Worm (Caenorhabditis elegans): ENCODE measurements around the gene cut-4.
A peak's percentile ranks its signal among the peaks of the same experiment; 100 is the strongest.

Gene cut-4

ce11 chrII:10389038-10389437, 46.9 kb upstream of the cut-4 start:
- TF ChIP-seq zag-1 (tag; optimal IDR thresholded peaks at IDR 0.05) (no peak), ztf-1 (GFP tag; conservative IDR thresholded peaks at IDR 0.05) (no peak), nhr-6 (tag; optimal IDR thresholded peaks at IDR 0.05) (peak; percentile 67), ceh-82 (tag; optimal IDR thresholded peaks at IDR 0.05) (no peak), nhr-10 (tag; optimal IDR thresholded peaks at IDR 0.05) (no peak), snpc-4 (tag; optimal IDR thresholded peaks at IDR 0.05) (peak; percentile 17), crh-2 (tag; optimal IDR thresholded peaks at IDR 0.05) (peak; percentile 74), fos-1 (tag; optimal IDR thresholded peaks at IDR 0.05) (peak; percentile 71), sem-4 (tag; optimal IDR thresholded peaks at IDR 0.05) (peak; percentile 39), unc-39 (tag; optimal IDR thresholded peaks at IDR 0.05) (no peak), mdl-1 (tag; optimal IDR thresholded peaks at IDR 0.05) (peak; percentile 55 to 58), ceh-16 (tag; optimal IDR thresholded peaks at IDR 0.05) (no peak), nhr-77 (tag; optimal IDR thresholded peaks at IDR 0.05) (no peak), ztf-4 (tag; optimal IDR thresholded peaks at IDR 0.05) (no peak), sma-9 (GFP tag; optimal IDR thresholded peaks at IDR 0.05) (peak; percentile 89), sma-9 (tag; optimal IDR thresholded peaks at IDR 0.05) (no peak), dmd-4 (tag; optimal IDR thresholded peaks at IDR 0.05) (no peak), mbf-1 (tag; optimal IDR thresholded peaks at IDR 0.05) (no peak), ztf-11 (tag; optimal IDR thresholded peaks at IDR 0.05) (no peak), unc-55 (GFP tag; optimal IDR thresholded peaks at IDR 0.05) (no peak), egl-27 (tag; optimal IDR thresholded peaks at IDR 0.05) (no peak), peb-1 (tag; optimal IDR thresholded peaks at IDR 0.05) (no peak), Y55F3AM.14 (GFP tag; optimal IDR thresholded peaks at IDR 0.05) (peak; percentile 34), alr-1 (tag; optimal IDR thresholded peaks at IDR 0.05) (no peak), C34F6.9 (tag; optimal IDR thresholded peaks at IDR 0.05) (peak; percentile 39), mab-5 (tag; optimal IDR thresholded peaks at IDR 0.05) (no peak), nhr-12 (tag; optimal IDR thresholded peaks at IDR 0.05) (no peak), lsy-2 (tag; optimal IDR thresholded peaks at IDR 0.05) (peak in 1 of 2 experiments; percentile 65), F13H6.1 (tag; optimal IDR thresholded peaks at IDR 0.05) (peak; percentile 79), nhr-129 (tag; optimal IDR thresholded peaks at IDR 0.05) (peak; percentile 63), sma-3 (GFP tag; optimal IDR thresholded peaks at IDR 0.05) (peak; percentile 90), elt-1 (tag; optimal IDR thresholded peaks at IDR 0.05) (no peak), unc-62 (GFP tag; optimal IDR thresholded peaks at IDR 0.05) (no peak), nhr-21 (tag; optimal IDR thresholded peaks at IDR 0.05) (peak; percentile 86), R02D3.7 (tag; optimal IDR thresholded peaks at IDR 0.05) (no peak), elt-3 (tag; optimal IDR thresholded peaks at IDR 0.05) (no peak), aly-2 (tag; optimal IDR thresholded peaks at IDR 0.05) (no peak), ama-1 (optimal IDR thresholded peaks at IDR 0.05) (peak; percentile 61), lin-11 (tag; optimal IDR thresholded peaks at IDR 0.05) (no peak), gmeb-1 (tag; optimal IDR thresholded peaks at IDR 0.05) (peak; percentile 56), nhr-237 (tag; optimal IDR thresholded peaks at IDR 0.05) (no peak), ZK546.5 (tag; optimal IDR thresholded peaks at IDR 0.05) (no peak), lin-39 (tag; optimal IDR thresholded peaks at IDR 0.05) (no peak), lin-13 (GFP tag; optimal IDR thresholded peaks at IDR 0.05) (peak; percentile 52), blmp-1 (tag; optimal IDR thresholded peaks at IDR 0.05; ENCODE audit: insufficient read depth) (peak; percentile 86), nhr-23 (tag; optimal IDR thresholded peaks at IDR 0.05) (no peak), nhr-11 (tag; optimal IDR thresholded peaks at IDR 0.05) (no peak), nhr-25 (tag; optimal IDR thresholded peaks at IDR 0.05) (peak; percentile 83), skn-1 (tag; optimal IDR thresholded peaks at IDR 0.05) (no peak)

Data from whole organism, L2 larva.